Worm (Caenorhabditis elegans): ENCODE measurements around the gene F15H10.7.

The F15H10.7 gene

DNA sequence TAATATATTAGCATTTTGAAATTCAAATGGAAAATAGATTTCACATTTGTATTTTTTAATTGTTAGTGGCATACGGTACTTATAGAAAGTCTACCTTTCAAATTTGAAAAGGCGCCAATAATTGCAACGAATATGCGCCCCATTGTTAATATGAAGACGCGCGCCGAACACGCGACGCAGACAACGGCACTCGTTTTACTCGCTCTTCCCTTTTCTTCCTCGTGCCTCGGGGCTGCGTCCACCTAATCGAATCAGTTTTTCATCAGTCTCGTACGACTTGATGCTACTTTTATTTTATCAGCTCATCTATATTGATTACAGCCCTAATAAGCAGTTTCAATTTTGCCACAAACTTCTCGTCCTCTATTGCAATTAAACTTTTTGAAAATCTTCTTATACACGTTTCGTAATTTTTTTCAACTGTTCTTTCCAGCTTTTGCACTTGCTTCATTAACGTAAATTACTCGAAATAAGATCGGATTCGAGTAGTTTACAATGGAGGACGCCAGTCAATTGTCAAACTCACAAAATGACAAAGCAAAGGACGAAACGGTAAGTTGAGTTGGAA lies 44.3 kb downstream of the F15H10.7 start, which contains the start of gene cash-1 (continued):
- TF ChIP-seq nhr-6 (tag; optimal IDR thresholded peaks at IDR 0.05) (peak; percentile 65), dpl-1 (GFP tag; optimal IDR thresholded peaks at IDR 0.05) (peak; percentile 81), F26F4.8 (GFP tag; conservative IDR thresholded peaks at IDR 0.05) (no peak), lin-29 (GFP tag; IDR thresholded peaks at IDR 0.05) (no peak), pqm-1 (tag; optimal IDR thresholded peaks at IDR 0.05) (peak; percentile 45), mxl-3 (GFP tag; optimal IDR thresholded peaks at IDR 0.05) (peak; percentile 83), lin-1 (GFP tag; IDR thresholded peaks at IDR 0.05) (0 out of 2 replicates have a peak, but pooled peaks have one; percentile 33), lin-13 (GFP tag; optimal IDR thresholded peaks at IDR 0.05) (peak; percentile 66), daf-16 (GFP tag; optimal IDR thresholded peaks at IDR 0.05) (no peak), daf-16 (tag; optimal IDR thresholded peaks at IDR 0.05) (peak; percentile 42)

DNA sequence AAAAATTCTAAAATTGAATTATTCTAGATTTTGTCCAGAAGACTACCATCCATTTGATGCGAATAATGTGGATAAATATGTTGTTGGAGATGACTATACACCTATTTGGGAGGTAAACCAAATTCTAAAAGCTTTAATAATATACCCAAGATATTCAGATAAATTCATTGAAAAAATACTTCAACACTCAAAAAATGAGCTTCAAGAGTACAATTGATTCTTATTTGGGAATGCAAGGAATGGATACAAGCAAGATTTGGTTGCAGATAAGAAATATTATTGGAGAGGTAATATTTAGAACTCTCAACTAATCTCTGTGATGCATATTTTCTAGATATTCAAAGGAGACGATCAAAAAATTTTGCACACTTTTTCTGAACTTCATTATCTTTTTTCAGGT lies 46.0 kb downstream of the F15H10.7 start:
- TF ChIP-seq aha-1 (tag) (peak; percentile 96), saeg-2 (GFP tag; IDR thresholded peaks at IDR 0.05) (no peak)

DNA sequence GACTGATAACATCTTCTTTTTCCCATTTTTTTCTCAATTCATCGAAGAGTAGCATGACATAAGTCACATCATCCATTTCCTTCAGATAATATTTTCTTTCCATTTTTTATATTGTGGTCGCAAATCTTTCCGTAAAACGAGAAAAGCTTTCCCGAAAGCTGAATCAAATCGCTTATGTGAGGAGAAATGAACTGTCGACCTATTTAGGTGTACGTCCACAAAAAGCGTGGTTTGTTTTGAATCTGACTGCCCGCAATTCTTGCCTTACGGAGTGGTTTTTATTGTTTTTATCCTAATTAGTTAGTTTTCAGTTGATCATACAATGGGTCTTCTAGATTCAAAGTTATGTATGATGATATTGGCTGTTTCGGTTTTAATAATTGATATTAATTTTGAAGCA lies 48.0 kb downstream of the F15H10.7 start, which contains the start of gene ttll-15:
Gene ttll-15, plus strand, starts transcription at position 301 of the 400 bp plus-strand sequence.
- TF ChIP-seq aha-1 (tag) (no peak), nhr-11 (tag; optimal IDR thresholded peaks at IDR 0.05) (no peak), F44E2.7 (GFP tag; IDR thresholded peaks at IDR 0.05) (no peak), ces-1 (GFP tag; optimal IDR thresholded peaks at IDR 0.05) (no peak), fos-1 (tag; optimal IDR thresholded peaks at IDR 0.05) (no peak), ceh-44 (GFP tag; IDR thresholded peaks at IDR 0.05) (no peak), daf-16 (GFP tag; optimal IDR thresholded peaks at IDR 0.05) (no peak), daf-16 (tag; optimal IDR thresholded peaks at IDR 0.05) (no peak), daf-12 (tag; optimal IDR thresholded peaks at IDR 0.05) (no peak), nhr-77 (tag; optimal IDR thresholded peaks at IDR 0.05) (no peak), sdz-12 (GFP tag; optimal IDR thresholded peaks at IDR 0.05) (no peak), dpl-1 (GFP tag; optimal IDR thresholded peaks at IDR 0.05) (no peak), F26F4.8 (GFP tag; conservative IDR thresholded peaks at IDR 0.05) (no peak), ztf-7 (tag; optimal IDR thresholded peaks at IDR 0.05) (no peak), lin-13 (GFP tag; optimal IDR thresholded peaks at IDR 0.05) (no peak)

DNA sequence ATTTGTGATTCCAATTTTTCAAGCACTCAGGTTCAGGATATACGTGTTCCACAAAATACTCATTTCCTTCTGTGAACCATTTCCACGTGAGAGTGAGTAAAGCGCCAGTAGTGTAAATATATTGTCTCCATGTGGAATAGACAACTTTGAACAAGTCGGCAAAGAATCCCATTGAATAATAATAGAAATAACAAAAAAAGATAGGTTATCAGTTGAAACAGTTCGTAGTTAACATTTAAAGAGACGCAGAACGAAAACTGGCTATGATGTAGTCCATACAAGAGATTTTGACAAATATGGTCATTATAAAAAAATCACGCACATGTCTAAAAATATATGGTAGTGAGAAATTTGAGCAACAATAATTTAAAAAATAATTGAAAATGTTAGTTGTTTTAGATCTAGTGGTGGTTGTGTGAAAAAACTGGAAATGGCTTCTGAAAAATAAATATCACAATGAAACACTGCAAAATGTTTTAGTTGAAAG lies 48.7 kb downstream of the F15H10.7 start, which contains the start of gene ceeh-2:
Gene ceeh-2, minus strand, starts transcription at position 437 of the 487 bp plus-strand sequence.
- TF ChIP-seq hif-1 (tag; optimal IDR thresholded peaks at IDR 0.05) = no peak
- no peak for TF ChIP-seq gei-8 (GFP tag; optimal IDR thresholded peaks at IDR 0.05)
- no peak for TF ChIP-seq ZK337.2 (GFP tag; IDR thresholded peaks at IDR 0.05)
- TF ChIP-seq F10B5.3 (tag; optimal IDR thresholded peaks at IDR 0.05) = no peak
- no peak for TF ChIP-seq skn-1 (tag; optimal IDR thresholded peaks at IDR 0.05)
- TF ChIP-seq nhr-6 (tag; optimal IDR thresholded peaks at IDR 0.05) = no peak
- TF ChIP-seq lin-39 (tag; optimal IDR thresholded peaks at IDR 0.05) = no peak
- peak; percentile 59 for TF ChIP-seq nhr-28 (tag; optimal IDR thresholded peaks at IDR 0.05)
- TF ChIP-seq unc-39 (tag; optimal IDR thresholded peaks at IDR 0.05) = no peak
- TF ChIP-seq lin-38 (GFP tag; IDR thresholded peaks at IDR 0.05) = no peak
- no peak for TF ChIP-seq D1046.2 (GFP tag; IDR thresholded peaks at IDR 0.05)
- TF ChIP-seq Y5F2A.4 (GFP tag; optimal IDR thresholded peaks at IDR 0.05) = no peak
- TF ChIP-seq lin-15B (tag; optimal IDR thresholded peaks at IDR 0.05) = no peak
- TF ChIP-seq hlh-30 (tag; optimal IDR thresholded peaks at IDR 0.05; ENCODE audit: insufficient read depth) = no peak
- TF ChIP-seq F44E2.7 (GFP tag; IDR thresholded peaks at IDR 0.05) = no peak
- no peak for TF ChIP-seq ceh-44 (GFP tag; IDR thresholded peaks at IDR 0.05)
- no peak for TF ChIP-seq snpc-1.2 (GFP tag; IDR thresholded peaks at IDR 0.05)
- no peak for TF ChIP-seq Y48G9A.11 (GFP tag; IDR thresholded peaks at IDR 0.05)
- no peak for TF ChIP-seq ceh-28 (tag; optimal IDR thresholded peaks at IDR 0.05)
- no peak for TF ChIP-seq nhr-76 (tag; optimal IDR thresholded peaks at IDR 0.05)
- TF ChIP-seq mxl-2 (GFP tag; conservative IDR thresholded peaks at IDR 0.05) = no peak
- TF ChIP-seq ceh-32 (tag; optimal IDR thresholded peaks at IDR 0.05; ENCODE audit: poor library complexity) = no peak
- TF ChIP-seq nhr-237 (tag; optimal IDR thresholded peaks at IDR 0.05) = no peak
- peak; percentile 63 for TF ChIP-seq dve-1 (tag; optimal IDR thresholded peaks at IDR 0.05; ENCODE audit: insufficient read depth)
- no peak for TF ChIP-seq lin-1 (GFP tag; IDR thresholded peaks at IDR 0.05)
- no peak for TF ChIP-seq nhr-11 (tag; optimal IDR thresholded peaks at IDR 0.05)
- TF ChIP-seq unc-62 (GFP tag; optimal IDR thresholded peaks at IDR 0.05 in 1 of 2) = no peak
- TF ChIP-seq unc-62 (tag; optimal IDR thresholded peaks at IDR 0.05) = no peak
- TF ChIP-seq attf-4 (tag; optimal IDR thresholded peaks at IDR 0.05) = no peak
- TF ChIP-seq ZK546.5 (tag; optimal IDR thresholded peaks at IDR 0.05) = no peak
- no peak for TF ChIP-seq ces-1 (GFP tag; optimal IDR thresholded peaks at IDR 0.05)

Measured in whole organism, L4 larva.